Worm (Caenorhabditis elegans) whole organism, midembryonic: Measurements from ENCODE around the gene F07C3.3.

Source experiments
- ref-1 ChIP-seq: fragments of 200-800 bp; sonication (Bioruptor generic); conservative IDR thresholded peaks from 2 replicates; pipeline ENCODE4 v1.3.6; 2022; ENCODE audit warnings: missing genetic modification reagents, missing genetic modification characterization, missing compliant biosample characterization
- tab-1 ChIP-seq: fragments of 200-800 bp; sonication (Bioruptor generic); IDR thresholded peaks from 2 replicates; pipeline ENCODE4 v1.3.6; 2022; ENCODE audit warnings: missing genetic modification characterization, missing compliant biosample characterization
- ztf-23 ChIP-seq: fragments of 200-800 bp; sonication (Bioruptor generic); IDR thresholded peaks from 2 replicates; pipeline ENCODE4 v1.3.6; 2022; ENCODE audit warnings: missing genetic modification reagents, missing genetic modification characterization, missing compliant biosample characterization

- TF ChIP-seq tab-1 (GFP tag; lab: Robert Waterston, UW): no peak
- no peak for TF ChIP-seq ztf-23 (GFP tag; lab: Robert Waterston, UW)
- no peak for TF ChIP-seq ref-1 (GFP tag; lab: Robert Waterston, UW)
Observed at ce11 chrV:9257467-9257866, 25.3 kb upstream of the F07C3.3 start, which contains the start of gene F07C3.16.
